Worm (Caenorhabditis elegans): Measurements from ENCODE around the gene F53F1.2.

The F53F1.2 gene

ce11 chrV:13391378-13392258, 15.0 kb upstream of the F53F1.2 start, which contains the start of gene somi-1:
Gene somi-1, minus strand, starts transcription at chrV:13391395.
- TF ChIP-seq ztf-25 (GFP tag; IDR thresholded peaks at IDR 0.05) (0 out of 2 replicates have a peak, but pooled peaks have one; percentile 43), somi-1 (GFP tag; optimal IDR thresholded peaks at IDR 0.05) (peak; percentile 64), ztf-22 (GFP tag; optimal IDR thresholded peaks at IDR 0.05) (no peak), nfya-2 (GFP tag; IDR thresholded peaks at IDR 0.05) (no peak), F37B4.10 (GFP tag; IDR thresholded peaks at IDR 0.05) (no peak), ztf-26 (tag; optimal IDR thresholded peaks at IDR 0.05) (no peak)

ce11 chrV:13393333-13393803, 13.2 kb upstream of the F53F1.2 start:
- TF ChIP-seq zim-3 (tag; optimal IDR thresholded peaks at IDR 0.05) (no peak), K11D2.4 (GFP tag; IDR thresholded peaks at IDR 0.05) (0 out of 2 replicates have a peak, but pooled peaks have one; percentile 13), chd-7 (tag; optimal IDR thresholded peaks at IDR 0.05) (peak; percentile 3), pbrm-1 (GFP tag; IDR thresholded peaks at IDR 0.05) (no peak), egrh-3 (GFP tag; IDR thresholded peaks at IDR 0.05) (peak; percentile 16; the same call in 1 of the 2 replicates), ztf-26 (tag; optimal IDR thresholded peaks at IDR 0.05) (peak; percentile 8), somi-1 (GFP tag; optimal IDR thresholded peaks at IDR 0.05) (peak; percentile 53), dox-1 (GFP tag; IDR thresholded peaks at IDR 0.05) (peak; percentile 55), nfyb-1 (GFP tag; IDR thresholded peaks at IDR 0.05) (0 out of 2 replicates have a peak, but pooled peaks have one; percentile 27), zfh-2 (GFP tag; conservative IDR thresholded peaks at IDR 0.05) (peak; percentile 91), K12H6.12 (tag; optimal IDR thresholded peaks at IDR 0.05) (peak; percentile 26)

DNA sequence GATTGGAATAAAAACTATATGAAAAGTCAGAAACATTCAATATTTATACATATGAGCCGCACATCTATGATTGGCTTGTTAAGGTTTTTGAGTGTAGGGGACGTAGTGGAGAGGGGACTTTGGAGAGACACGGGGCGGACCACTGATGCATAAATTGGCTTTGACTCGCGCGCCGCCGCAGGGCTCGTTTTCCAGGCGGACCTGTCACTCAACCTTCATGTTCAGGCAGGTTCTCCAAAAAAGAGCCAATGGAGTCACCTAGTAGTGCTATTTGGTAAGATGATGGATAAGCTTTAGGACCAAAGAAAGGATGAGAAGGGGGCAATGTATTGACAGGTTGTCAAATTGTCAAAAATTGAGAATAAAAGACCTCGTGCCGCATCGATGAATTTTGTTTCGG, 11.6 kb upstream of the F53F1.2 start:
- 0 out of 2 replicates have a peak, but pooled peaks have one; percentile 29 for TF ChIP-seq pbrm-1 (GFP tag; IDR thresholded peaks at IDR 0.05)
- no peak for TF ChIP-seq lin-54 (GFP tag; optimal IDR thresholded peaks at IDR 0.05)
- no peak for TF ChIP-seq aptf-3 (GFP tag; IDR thresholded peaks at IDR 0.05)

- TF ChIP-seq rcor-1 (GFP tag; IDR thresholded peaks at IDR 0.05): 0 out of 2 replicates have a peak, but pooled peaks have one; percentile 16
- TF ChIP-seq somi-1 (GFP tag; optimal IDR thresholded peaks at IDR 0.05): peak; percentile 59
- TF ChIP-seq atf-7 (tag; optimal IDR thresholded peaks at IDR 0.05): no peak
- TF ChIP-seq cebp-2 (GFP tag; IDR thresholded peaks at IDR 0.05): no peak
- TF ChIP-seq ceh-79 (tag; optimal IDR thresholded peaks at IDR 0.05): peak; percentile 8
- TF ChIP-seq ceh-27 (GFP tag; optimal IDR thresholded peaks at IDR 0.05): peak; percentile 80
- TF ChIP-seq lir-1 (GFP tag; conservative IDR thresholded peaks at IDR 0.05): no peak
- TF ChIP-seq K12H6.12 (tag; optimal IDR thresholded peaks at IDR 0.05): no peak
- peak; percentile 67 for TF ChIP-seq zfh-2 (GFP tag; conservative IDR thresholded peaks at IDR 0.05)
- no peak for TF ChIP-seq F57A8.1 (GFP tag; optimal IDR thresholded peaks at IDR 0.05)
- no peak for TF ChIP-seq akir-1 (GFP tag; optimal IDR thresholded peaks at IDR 0.05)
Measured at ce11 chrV:13396426-13396825, 10.2 kb upstream of the F53F1.2 start.

DNA sequence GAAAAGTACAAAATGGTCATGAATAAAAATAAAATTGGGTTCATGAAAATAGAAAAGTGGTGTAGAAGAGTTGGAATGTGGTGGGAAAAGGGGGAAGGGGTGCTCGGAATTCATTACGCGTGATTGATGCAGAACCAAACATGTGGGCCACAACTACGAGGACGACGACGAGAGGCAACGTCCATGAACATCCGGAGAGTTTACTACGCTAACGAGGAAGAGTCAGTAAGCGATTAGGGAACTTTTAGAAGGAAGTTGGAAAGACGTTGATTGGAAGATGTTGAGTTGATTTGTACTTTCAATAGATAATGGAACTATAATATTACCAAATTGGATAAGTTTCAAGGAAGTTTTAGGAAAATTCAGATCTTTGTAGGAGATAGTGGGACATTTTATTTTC, 4.9 kb upstream of the F53F1.2 start:
- TF ChIP-seq C17E4.6 (GFP tag; IDR thresholded peaks at IDR 0.05) (no peak), attf-3 (GFP tag; conservative IDR thresholded peaks at IDR 0.05) (no peak), F52B5.7 (tag; optimal IDR thresholded peaks at IDR 0.05) (no peak), F57A8.1 (GFP tag; optimal IDR thresholded peaks at IDR 0.05) (no peak), ama-1 (optimal IDR thresholded peaks at IDR 0.05) (no peak), ama-1 (GFP tag; optimal IDR thresholded peaks at IDR 0.05) (no peak), nfyb-1 (GFP tag; IDR thresholded peaks at IDR 0.05) (no peak), T07F8.4 (tag; optimal IDR thresholded peaks at IDR 0.05) (no peak), snpc-1.3 (tag; optimal IDR thresholded peaks at IDR 0.05; ENCODE audit: insufficient read depth) (no peak), B0261.1 (tag; optimal IDR thresholded peaks at IDR 0.05) (no peak), B0035.1 (tag; optimal IDR thresholded peaks at IDR 0.05) (no peak), unc-62 (GFP tag; optimal IDR thresholded peaks at IDR 0.05) (no peak), D2030.7 (GFP tag; IDR thresholded peaks at IDR 0.05) (no peak), dpff-1 (tag; optimal IDR thresholded peaks at IDR 0.05) (no peak), him-1 (tag; optimal IDR thresholded peaks at IDR 0.05) (no peak), atf-7 (tag; optimal IDR thresholded peaks at IDR 0.05) (no peak), attf-5 (GFP tag; optimal IDR thresholded peaks at IDR 0.05) (no peak), ceh-100 (GFP tag; IDR thresholded peaks at IDR 0.05) (no peak), ceh-40 (GFP tag; IDR thresholded peaks at IDR 0.05) (no peak)
